Worm (Caenorhabditis elegans) whole organism, L4 larva: Measurements from ENCODE around the gene srx-46.
A peak's percentile ranks its signal among the peaks of the same experiment; 100 is the strongest.

Source experiments
- D1046.2 ChIP-seq: fragments of 200-800 bp; sonication (Bioruptor generic); IDR thresholded peaks from 2 replicates; pipeline ENCODE4 v1.3.6; 2022; ENCODE audit warnings: missing genetic modification characterization, missing compliant biosample characterization
- F49E8.2 ChIP-seq: sonication (generic microtip); optimal IDR thresholded peaks from 2 replicates; lab custom pipeline; 2016; ENCODE audit warnings: missing compliant biosample characterization, mild to moderate bottlenecking, missing genetic modification characterization, borderline replicate concordance
- T20F7.1 ChIP-seq: fragments of 200-800 bp; sonication (Bioruptor generic); optimal IDR thresholded peaks from 2 replicates; lab custom pipeline; 2018; ENCODE audit warnings: mild to moderate bottlenecking, missing genetic modification characterization, missing compliant biosample characterization
- T26A8.4 ChIP-seq: fragments of 200-800 bp; sonication (Bioruptor generic); IDR thresholded peaks from 2 replicates; pipeline ENCODE4 v1.3.6; 2022; ENCODE audit warnings: missing genetic modification characterization, missing compliant biosample characterization
- aha-1 ChIP-seq: fragments of 150-350 bp; peaks from one replicate; lab custom pipeline; 2014; ENCODE audit warnings: missing biosample characterization, missing genetic modification characterization
- aly-2 ChIP-seq: sonication (generic microtip); optimal IDR thresholded peaks from 2 replicates; lab custom pipeline; 2018; ENCODE audit warnings: missing biosample characterization, missing genetic modification characterization
- arid-1 ChIP-seq: fragments of 200-800 bp; sonication (Bioruptor generic); conservative IDR thresholded peaks from 2 replicates; pipeline ENCODE4 v1.3.6; 2022; ENCODE audit warnings: missing genetic modification reagents, missing genetic modification characterization, missing compliant biosample characterization
- attf-4 ChIP-seq: sonication (generic microtip); optimal IDR thresholded peaks from 3 replicates; lab custom pipeline; 2017; ENCODE audit warnings: missing biosample characterization, missing genetic modification characterization
- ceh-20 ChIP-seq: fragments of 200-800 bp; sonication (Bioruptor generic); IDR thresholded peaks from 2 replicates; pipeline ENCODE4 v1.3.6; 2022; ENCODE audit warnings: missing genetic modification reagents, missing genetic modification characterization, missing compliant biosample characterization
- ceh-32 ChIP-seq: sonication (generic microtip); optimal IDR thresholded peaks from 2 replicates; lab custom pipeline; 2016; ENCODE audit warnings: mild to moderate bottlenecking, missing genetic modification characterization, missing compliant biosample characterization; ENCODE audit not compliant: poor library complexity
- ceh-44 ChIP-seq: fragments of 200-800 bp; sonication (Bioruptor generic); IDR thresholded peaks from 2 replicates; pipeline ENCODE4 v1.3.6; 2022; ENCODE audit warnings: missing genetic modification reagents, missing genetic modification characterization, missing compliant biosample characterization
- ceh-62 ChIP-seq: sonication (generic microtip); optimal IDR thresholded peaks from 2 replicates; lab custom pipeline; 2017; ENCODE audit warnings: missing biosample characterization, missing genetic modification characterization
- cey-2 ChIP-seq: sonication (generic microtip); optimal IDR thresholded peaks from 3 replicates; lab custom pipeline; 2017; ENCODE audit warnings: missing genetic modification characterization, mild to moderate bottlenecking, missing compliant biosample characterization, antibody characterized with exemption, borderline replicate concordance; ENCODE audit not compliant: insufficient read depth
- ctbp-1 ChIP-seq: fragments of 200-800 bp; sonication (Bioruptor generic); IDR thresholded peaks from 2 replicates; pipeline ENCODE4 v1.3.6; 2022; ENCODE audit warnings: missing genetic modification reagents, missing genetic modification characterization, missing compliant biosample characterization
- daf-12 ChIP-seq: fragments of 150-350 bp; optimal IDR thresholded peaks from 2 replicates; lab custom pipeline; 2014; ENCODE audit warnings: missing biosample characterization, missing genetic modification reagents, missing genetic modification characterization
- daf-16 ChIP-seq, 3 experiments: sonication (generic microtip); optimal IDR thresholded peaks; 2 replicates each; lab custom pipeline; 2016 to 2017; ENCODE audit warnings: missing genetic modification characterization in 3 of 3, missing genetic modification reagents in 3 of 3, mild to moderate bottlenecking in 2 of 3, missing compliant biosample characterization in 2 of 3, missing biosample characterization in 1 of 3, moderate library complexity in 1 of 3
- daf-19 ChIP-seq: fragments of 200-800 bp; sonication (Bioruptor generic); conservative IDR thresholded peaks from 2 replicates; pipeline ENCODE4 v1.3.6; 2022; ENCODE audit warnings: missing genetic modification characterization, missing compliant biosample characterization
- dmd-6 ChIP-seq: fragments of 200-800 bp; sonication (Bioruptor generic); IDR thresholded peaks from 2 replicates; pipeline ENCODE4 v1.3.6; 2022; ENCODE audit warnings: missing genetic modification reagents, missing genetic modification characterization, missing compliant biosample characterization
- dve-1 ChIP-seq: sonication (generic microtip); optimal IDR thresholded peaks from 2 replicates; lab custom pipeline; 2017; ENCODE audit warnings: antibody characterized with exemption, mild to moderate bottlenecking, missing genetic modification characterization, missing compliant biosample characterization; ENCODE audit not compliant: insufficient read depth
- egl-43 ChIP-seq: fragments of 200-800 bp; sonication (Bioruptor generic); IDR thresholded peaks from 2 replicates; pipeline ENCODE4 v1.3.6; 2022; ENCODE audit warnings: missing genetic modification reagents, missing genetic modification characterization, missing compliant biosample characterization
- fkh-10 ChIP-seq: fragments of 150-350 bp; optimal IDR thresholded peaks from 2 replicates; lab custom pipeline; 2014; ENCODE audit warnings: missing biosample characterization, missing genetic modification reagents, missing genetic modification characterization
- fos-1 ChIP-seq: fragments of 150-350 bp; optimal IDR thresholded peaks from 2 replicates; lab custom pipeline; 2014; ENCODE audit warnings: missing biosample characterization, missing genetic modification characterization
- hlh-11 ChIP-seq: fragments of 200-800 bp; sonication (Bioruptor generic); optimal IDR thresholded peaks from 2 replicates; lab custom pipeline; 2018; ENCODE audit warnings: mild to moderate bottlenecking, missing genetic modification characterization, missing compliant biosample characterization
- hlh-30 ChIP-seq: sonication (generic microtip); optimal IDR thresholded peaks from 2 replicates; lab custom pipeline; 2017; ENCODE audit warnings: antibody characterized with exemption, mild to moderate bottlenecking, missing genetic modification characterization, missing compliant biosample characterization; ENCODE audit not compliant: insufficient read depth
- hmg-1.1 ChIP-seq: fragments of 200-800 bp; sonication (Bioruptor generic); IDR thresholded peaks from 2 replicates; pipeline ENCODE4 v1.3.6; 2022; ENCODE audit warnings: missing genetic modification reagents, missing genetic modification characterization, missing compliant biosample characterization
- jun-1 ChIP-seq: fragments of 150-350 bp; optimal IDR thresholded peaks from 2 replicates; lab custom pipeline; 2014; ENCODE audit warnings: missing biosample characterization, missing genetic modification reagents, missing genetic modification characterization
- lin-1 ChIP-seq: fragments of 200-800 bp; sonication (Bioruptor generic); IDR thresholded peaks from 2 replicates; pipeline ENCODE4 v1.3.6; 2022; ENCODE audit warnings: missing genetic modification reagents, missing genetic modification characterization, missing compliant biosample characterization
- lin-13 ChIP-seq: fragments of 150-350 bp; optimal IDR thresholded peaks from 2 replicates; lab custom pipeline; 2014; ENCODE audit warnings: missing biosample characterization, missing genetic modification reagents, missing genetic modification characterization
- lin-15B ChIP-seq: fragments of 150-350 bp; sonication (generic microtip); optimal IDR thresholded peaks from 3 replicates; lab custom pipeline; 2014; ENCODE audit warnings: missing biosample characterization, missing genetic modification characterization
- madf-9 ChIP-seq: fragments of 200-800 bp; sonication (Bioruptor generic); conservative IDR thresholded peaks from 2 replicates; pipeline ENCODE4 v1.3.6; 2022; ENCODE audit warnings: missing genetic modification reagents, missing genetic modification characterization, missing compliant biosample characterization
- mep-1 ChIP-seq: fragments of 150-350 bp; sonication (generic microtip); optimal IDR thresholded peaks from 3 replicates; lab custom pipeline; 2014; ENCODE audit warnings: missing biosample characterization, missing genetic modification characterization
- mxl-2 ChIP-seq: fragments of 200-800 bp; sonication (Bioruptor generic); conservative IDR thresholded peaks from 2 replicates; pipeline ENCODE4 v1.3.6; 2022; ENCODE audit warnings: missing genetic modification reagents, missing genetic modification characterization, missing compliant biosample characterization
- nhr-10 ChIP-seq: fragments of 150-350 bp; optimal IDR thresholded peaks from 2 replicates; lab custom pipeline; 2014; ENCODE audit warnings: missing biosample characterization, missing genetic modification characterization
- nhr-102 ChIP-seq: sonication (generic microtip); optimal IDR thresholded peaks from 2 replicates; lab custom pipeline; 2016; ENCODE audit warnings: mild to moderate bottlenecking, missing genetic modification characterization, moderate library complexity, missing compliant biosample characterization
- nhr-11 ChIP-seq: fragments of 150-350 bp; optimal IDR thresholded peaks from 2 replicates; lab custom pipeline; 2014; ENCODE audit warnings: missing biosample characterization, missing genetic modification characterization
- nhr-237 ChIP-seq: sonication (generic microtip); optimal IDR thresholded peaks from 2 replicates; lab custom pipeline; 2017; ENCODE audit warnings: missing biosample characterization, missing genetic modification characterization
- nhr-28 ChIP-seq: fragments of 150-350 bp; optimal IDR thresholded peaks from 2 replicates; lab custom pipeline; 2014; ENCODE audit warnings: missing biosample characterization, missing genetic modification characterization
- nhr-48 ChIP-seq: sonication (generic microtip); optimal IDR thresholded peaks from 2 replicates; lab custom pipeline; 2016; ENCODE audit warnings: mild to moderate bottlenecking, missing genetic modification characterization, missing compliant biosample characterization
- nhr-77 ChIP-seq: fragments of 150-350 bp; optimal IDR thresholded peaks from 2 replicates; lab custom pipeline; 2014; ENCODE audit warnings: missing biosample characterization, missing genetic modification characterization
- php-3 ChIP-seq: fragments of 200-800 bp; sonication (Bioruptor generic); IDR thresholded peaks from 2 replicates; pipeline ENCODE4 v1.3.6; 2022; ENCODE audit warnings: missing genetic modification reagents, missing genetic modification characterization, missing compliant biosample characterization
- pqm-1 ChIP-seq: sonication (generic microtip); optimal IDR thresholded peaks from 2 replicates; lab custom pipeline; 2017; ENCODE audit warnings: missing biosample characterization, missing genetic modification characterization
- rbr-2 ChIP-seq: sonication (generic microtip); optimal IDR thresholded peaks from 2 replicates; lab custom pipeline; 2016; ENCODE audit warnings: missing genotype, missing genetic modification characterization, missing compliant biosample characterization
- sdz-12 ChIP-seq: fragments of 200-800 bp; sonication (Bioruptor generic); optimal IDR thresholded peaks from 2 replicates; lab custom pipeline; 2018; ENCODE audit warnings: mild to moderate bottlenecking, missing genetic modification characterization, missing compliant biosample characterization
- skn-1 ChIP-seq: fragments of 150-350 bp; optimal IDR thresholded peaks from 2 replicates; lab custom pipeline; 2014; ENCODE audit warnings: missing biosample characterization, missing genetic modification characterization
- spr-1 ChIP-seq: sonication (generic microtip); optimal IDR thresholded peaks from 2 replicates; lab custom pipeline; 2016; ENCODE audit warnings: mild to moderate bottlenecking, missing genetic modification characterization, missing compliant biosample characterization
- tag-97 ChIP-seq: fragments of 200-800 bp; sonication (Bioruptor generic); IDR thresholded peaks from 2 replicates; pipeline ENCODE4 v1.3.6; 2022; ENCODE audit warnings: missing genetic modification characterization, missing compliant biosample characterization
- unc-39 ChIP-seq: sonication (generic microtip); optimal IDR thresholded peaks from 2 replicates; lab custom pipeline; 2017; ENCODE audit warnings: missing biosample characterization, missing genetic modification characterization
- unc-62 ChIP-seq, 3 experiments: fragments of 150-350 bp in 1 of 3; sonication (generic microtip); optimal IDR thresholded peaks in 2 of 3; peaks in 1 of 3; 1 replicate in 1 of 3; 2 replicates in 2 of 3; lab custom pipeline; 2014 to 2017; ENCODE audit warnings: missing biosample characterization in 3 of 3, missing genetic modification characterization in 3 of 3, missing genetic modification reagents in 3 of 3, missing genotype in 1 of 3
- zfp-2 ChIP-seq: sonication (generic microtip); optimal IDR thresholded peaks from 2 replicates; lab custom pipeline; 2016; ENCODE audit warnings: mild to moderate bottlenecking, missing genetic modification characterization, missing compliant biosample characterization
- zip-2 ChIP-seq: fragments of 150-350 bp; optimal IDR thresholded peaks from 2 replicates; lab custom pipeline; 2014; ENCODE audit warnings: missing biosample characterization, missing genetic modification characterization
- ztf-11 ChIP-seq: fragments of 150-350 bp; optimal IDR thresholded peaks from 2 replicates; lab custom pipeline; 2014; ENCODE audit warnings: missing biosample characterization, missing genetic modification characterization
- ztf-7 ChIP-seq: fragments of 150-350 bp; optimal IDR thresholded peaks from 2 replicates; lab custom pipeline; 2014; ENCODE audit warnings: missing biosample characterization, missing genetic modification characterization

srx-46 gene

ce11 chrV:9327691-9328090 is 25.4 kb upstream of the srx-46 start:
- peak; percentile 93 for TF ChIP-seq aha-1 (tag; lab: Kevin White, UChicago)
- no peak for TF ChIP-seq arid-1 (GFP tag; lab: Robert Waterston, UW)
- no peak for TF ChIP-seq lin-1 (GFP tag; lab: Robert Waterston, UW)
- no peak for TF ChIP-seq jun-1 (tag; lab: Kevin White, UChicago)
- TF ChIP-seq unc-39 (tag; lab: Kevin White, UChicago): no peak
- TF ChIP-seq dmd-6 (GFP tag; lab: Robert Waterston, UW): peak; percentile 54
- peak in 1 of 2 experiments; percentile 90 for TF ChIP-seq unc-62 (GFP tag; optimal IDR thresholded peaks at IDR 0.05 in 1 of 2; lab: Kevin White, UChicago)
- no peak for TF ChIP-seq unc-62 (tag; optimal IDR thresholded peaks at IDR 0.05; lab: Kevin White, UChicago)
- no peak for TF ChIP-seq pqm-1
- TF ChIP-seq hlh-30 (tag; lab: Kevin White, UChicago): peak; percentile 25
- no peak for TF ChIP-seq hmg-1.1 (GFP tag; lab: Robert Waterston, UW)
- TF ChIP-seq zip-2 (tag; lab: Kevin White, UChicago): no peak
- peak; percentile 1 for TF ChIP-seq nhr-11 (tag; lab: Kevin White, UChicago)
- no peak for TF ChIP-seq ctbp-1 (GFP tag; lab: Robert Waterston, UW)
- TF ChIP-seq ceh-44 (GFP tag; lab: Robert Waterston, UW): no peak
- peak; percentile 88 for TF ChIP-seq nhr-48
- TF ChIP-seq T20F7.1 (GFP tag; lab: Kevin White, UChicago): no peak
- no peak for TF ChIP-seq attf-4 (tag; lab: Kevin White, UChicago)
- peak; percentile 13 for TF ChIP-seq dve-1 (tag; lab: Kevin White, UChicago)
- no peak for TF ChIP-seq egl-43
- no peak for TF ChIP-seq lin-13 (GFP tag; lab: Kevin White, UChicago)
- no peak for TF ChIP-seq F49E8.2 (tag; lab: Kevin White, UChicago)
- no peak for TF ChIP-seq nhr-10 (tag; lab: Kevin White, UChicago)
- TF ChIP-seq nhr-77: no peak
- no peak for TF ChIP-seq fkh-10
- TF ChIP-seq ceh-62: no peak
- TF ChIP-seq ceh-32: no peak
- no peak for TF ChIP-seq rbr-2
- no peak for TF ChIP-seq php-3
- no peak for TF ChIP-seq fos-1 (tag; lab: Kevin White, UChicago)
- no peak for TF ChIP-seq ztf-11 (tag; lab: Kevin White, UChicago)
- TF ChIP-seq sdz-12 (GFP tag; lab: Kevin White, UChicago): no peak
- peak; percentile 37 for TF ChIP-seq nhr-28 (tag; lab: Kevin White, UChicago)
- TF ChIP-seq ztf-7: no peak
- TF ChIP-seq T26A8.4: no peak
- no peak for TF ChIP-seq skn-1
- TF ChIP-seq hlh-11: peak; percentile 69
- TF ChIP-seq madf-9 (GFP tag; lab: Robert Waterston, UW): no peak
- peak; percentile 39; the same call in 1 of the 2 replicates for TF ChIP-seq ceh-20 (GFP tag; lab: Robert Waterston, UW)
- TF ChIP-seq zfp-2 (tag; lab: Kevin White, UChicago): no peak
- TF ChIP-seq spr-1: no peak
- no peak for TF ChIP-seq daf-19 (GFP tag; lab: Robert Waterston, UW)
- TF ChIP-seq lin-15B (tag; lab: Kevin White, UChicago): no peak
- no peak for TF ChIP-seq tag-97
- TF ChIP-seq nhr-102 (tag; lab: Kevin White, UChicago): no peak
- TF ChIP-seq daf-16 (GFP tag; optimal IDR thresholded peaks at IDR 0.05; lab: Kevin White, UChicago): no peak
- TF ChIP-seq daf-16 (tag; optimal IDR thresholded peaks at IDR 0.05; lab: Kevin White, UChicago): peak; percentile 37
- no peak for TF ChIP-seq cey-2 (tag; lab: Kevin White, UChicago)
- peak; percentile 6 for TF ChIP-seq mep-1 (tag; lab: Kevin White, UChicago)
- peak; percentile 68; the same call in 1 of the 2 replicates for TF ChIP-seq mxl-2
- no peak for TF ChIP-seq aly-2
- TF ChIP-seq nhr-237 (tag; lab: Kevin White, UChicago): no peak
- no peak for TF ChIP-seq daf-12 (tag; lab: Kevin White, UChicago)
- TF ChIP-seq D1046.2 (GFP tag; lab: Robert Waterston, UW): no peak
